Fruit fly (Drosophila melanogaster) whole organism: ENCODE data around the gene sit.

ENCODE experiments used
- EcR ChIP-seq, 2 experiments: fragments of >200 bp; optimal IDR thresholded peaks; 2 replicates each; lab custom pipeline; 2017; ENCODE audit warnings: missing biosample characterization in 2 of 2, missing genetic modification characterization in 2 of 2, missing genetic modification reagents in 2 of 2
- usp ChIP-seq: fragments of >200 bp; optimal IDR thresholded peaks from 2 replicates; lab custom pipeline; 2017; ENCODE audit warnings: missing biosample characterization, missing genetic modification characterization, mixed read lengths

DNA sequence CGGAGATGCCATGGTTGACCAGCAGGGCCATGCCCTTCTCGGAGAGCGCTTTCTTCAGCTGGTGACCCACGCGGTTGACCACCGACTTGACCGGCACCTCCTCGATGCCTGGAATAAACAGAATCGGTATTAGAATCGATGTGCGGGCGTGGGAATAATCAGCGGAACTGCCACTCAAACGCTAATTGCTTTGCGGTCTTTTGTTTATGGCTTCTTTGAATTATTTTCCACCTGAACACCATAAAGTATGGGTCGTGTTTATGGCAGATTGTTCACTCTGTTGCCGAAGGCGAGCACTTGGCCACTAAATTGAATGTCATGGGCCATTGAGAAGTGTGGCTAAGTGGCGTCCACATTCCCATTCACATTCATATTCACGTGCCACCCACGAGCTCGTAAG is 40.3 kb downstream of the sit start:
- TF ChIP-seq usp (no peak), EcR (GFP tag; optimal IDR thresholded peaks at IDR 0.05; lab: Kevin White, UChicago) (no peak)
